Fruit fly (Drosophila melanogaster): Measurements from ENCODE around the gene Rab11.
A peak's percentile ranks its signal among the peaks of the same experiment; 100 is the strongest.

The Rab11 gene

dm6 chr3R:21118784-21119183 is 7.6 kb downstream of the Rab11 start, which contains the start of gene Bdbt (continued):
- TF ChIP-seq cwo (GFP tag; optimal IDR thresholded peaks at IDR 0.05) (peak; percentile 10), CG10321 (GFP tag; IDR thresholded peaks at IDR 0.05) (no peak), peb (GFP tag; IDR thresholded peaks at IDR 0.05) (no peak), ken (GFP tag; IDR thresholded peaks at IDR 0.05) (no peak), btn (GFP tag; optimal IDR thresholded peaks at IDR 0.05) (no peak), CG9609 (GFP tag; optimal IDR thresholded peaks at IDR 0.05) (peak; percentile 21), toy (GFP tag; IDR thresholded peaks at IDR 0.05) (no peak), sqz (GFP tag; optimal IDR thresholded peaks at IDR 0.05) (no peak), CG15514 (GFP tag; optimal IDR thresholded peaks at IDR 0.05) (peak; percentile 81), CG8281 (tag; optimal IDR thresholded peaks at IDR 0.05) (no peak), chinmo (GFP tag; IDR thresholded peaks at IDR 0.05; ENCODE audit: partially characterized antibody) (peak; percentile 90), Trl (optimal IDR thresholded peaks at IDR 0.05) (no peak), Trl (GFP tag; optimal IDR thresholded peaks at IDR 0.05) (no peak), CG10543 (GFP tag; optimal IDR thresholded peaks at IDR 0.05) (no peak), CG16779 (GFP tag; IDR thresholded peaks at IDR 0.05) (no peak), esg (GFP tag; conservative IDR thresholded peaks at IDR 0.05) (no peak), tx (GFP tag; optimal IDR thresholded peaks at IDR 0.05) (no peak), CG7987 (GFP tag; optimal IDR thresholded peaks at IDR 0.05) (no peak), trh (GFP tag; optimal IDR thresholded peaks at IDR 0.05) (no peak), CG10979 (tag; optimal IDR thresholded peaks at IDR 0.05) (no peak), fd96Cb (tag; optimal IDR thresholded peaks at IDR 0.05) (peak; percentile 21), CG8290 (GFP tag; optimal IDR thresholded peaks at IDR 0.05) (no peak), CG8290 (tag; optimal IDR thresholded peaks at IDR 0.05) (no peak), CG17361 (GFP tag; IDR thresholded peaks at IDR 0.05) (no peak), CG17385 (GFP tag; optimal IDR thresholded peaks at IDR 0.05) (no peak), CG6689 (GFP tag; IDR thresholded peaks at IDR 0.05) (no peak), cg (GFP tag; optimal IDR thresholded peaks at IDR 0.05) (no peak), ato (GFP tag; IDR thresholded peaks at IDR 0.05; ENCODE audit: partially characterized antibody) (peak; percentile 81), CG12071 (GFP tag; optimal IDR thresholded peaks at IDR 0.05) (no peak), Abd-B (GFP tag; optimal IDR thresholded peaks at IDR 0.05) (no peak), Sin3A (optimal IDR thresholded peaks at IDR 0.05) (peak; percentile 6), D19A (tag; optimal IDR thresholded peaks at IDR 0.05) (no peak), CG4328 (GFP tag; optimal IDR thresholded peaks at IDR 0.05) (no peak), CG14667 (GFP tag; IDR thresholded peaks at IDR 0.05) (no peak), Elba2 (GFP tag; optimal IDR thresholded peaks at IDR 0.05) (peak; percentile 40), stwl (tag; optimal IDR thresholded peaks at IDR 0.05) (peak; percentile 46), CG15479 (GFP tag; optimal IDR thresholded peaks at IDR 0.05) (no peak), Ptx1 (GFP tag; IDR thresholded peaks at IDR 0.05) (no peak), CG34422 (GFP tag; IDR thresholded peaks at IDR 0.05) (peak; percentile 52; the same call in 1 of the 3 replicates), CG3995 (GFP tag; optimal IDR thresholded peaks at IDR 0.05) (no peak), CG6791 (GFP tag; IDR thresholded peaks at IDR 0.05; ENCODE audit: partially characterized antibody) (peak; percentile 95), ems (GFP tag; optimal IDR thresholded peaks at IDR 0.05) (peak; percentile 35), D (optimal IDR thresholded peaks at IDR 0.05) (no peak), D (GFP tag; optimal IDR thresholded peaks at IDR 0.05) (no peak), Scr (GFP tag; IDR thresholded peaks at IDR 0.05; ENCODE audit: partially characterized antibody) (peak; percentile 68; the same call in 1 of the 2 replicates), vvl (GFP tag; IDR thresholded peaks at IDR 0.05) (no peak), NFAT (GFP tag; IDR thresholded peaks at IDR 0.05) (peak; percentile 60), rib (GFP tag; IDR thresholded peaks at IDR 0.05) (peak; percentile 42; the same call in 1 of the 2 replicates), Lpt (GFP tag; optimal IDR thresholded peaks at IDR 0.05) (no peak), NC2α (GFP tag; optimal IDR thresholded peaks at IDR 0.05) (no peak), mld (GFP tag; IDR thresholded peaks at IDR 0.05; ENCODE audit: partially characterized antibody) (peak; percentile 83), CG15269 (tag; optimal IDR thresholded peaks at IDR 0.05) (no peak), YL-1 (GFP tag; optimal IDR thresholded peaks at IDR 0.05) (no peak)

All from whole organism, embryonic.